Fruit fly (Drosophila melanogaster): Measurements from ENCODE around the gene Ldh.

The Ldh gene

dm6 chr3L:6274929-6275328 lies 12.4 kb upstream of the Ldh start:
- peak; percentile 87 for TF ChIP-seq CG32121 (GFP tag; IDR thresholded peaks at IDR 0.05)
- peak; percentile 86 for TF ChIP-seq CG12605 (GFP tag; IDR thresholded peaks at IDR 0.05)
- TF ChIP-seq CG34367 (tag; optimal IDR thresholded peaks at IDR 0.05) = no peak
- TF ChIP-seq gl (tag; optimal IDR thresholded peaks at IDR 0.05) = no peak
- TF ChIP-seq CG8159 (tag; optimal IDR thresholded peaks at IDR 0.05) = no peak
- no peak for TF ChIP-seq CG13204 (GFP tag; optimal IDR thresholded peaks at IDR 0.05)
- no peak for TF ChIP-seq D1 (tag; optimal IDR thresholded peaks at IDR 0.05)
- no peak for TF ChIP-seq EcR (GFP tag; optimal IDR thresholded peaks at IDR 0.05)
- peak; percentile 61; the same call in 2 of the 3 replicates for TF ChIP-seq fd96Ca (GFP tag; IDR thresholded peaks at IDR 0.05)
- TF ChIP-seq Pif1B (GFP tag; optimal IDR thresholded peaks at IDR 0.05) = no peak
- TF ChIP-seq CG15710 (tag; optimal IDR thresholded peaks at IDR 0.05) = no peak
- TF ChIP-seq CG4496 (GFP tag; IDR thresholded peaks at IDR 0.05) = peak; percentile 79
- no peak for TF ChIP-seq CG8301 (tag; optimal IDR thresholded peaks at IDR 0.05)
- TF ChIP-seq Ets98B (GFP tag; IDR thresholded peaks at IDR 0.05) = peak; percentile 72
- no peak for TF ChIP-seq CG9948 (tag; optimal IDR thresholded peaks at IDR 0.05)
- no peak for TF ChIP-seq Snoo (tag; optimal IDR thresholded peaks at IDR 0.05)
- TF ChIP-seq CG14655 (GFP tag; optimal IDR thresholded peaks at IDR 0.05) = no peak
- TF ChIP-seq rn (GFP tag; IDR thresholded peaks at IDR 0.05) = peak; percentile 50; the same call in 1 of the 2 replicates
- no peak for TF ChIP-seq CG17806 (tag; optimal IDR thresholded peaks at IDR 0.05)
- TF ChIP-seq Pif1A (GFP tag; optimal IDR thresholded peaks at IDR 0.05) = no peak
- TF ChIP-seq CG10348 (GFP tag; IDR thresholded peaks at IDR 0.05) = no peak

- TF ChIP-seq CG12605 (GFP tag; IDR thresholded peaks at IDR 0.05) (no peak), CG8301 (tag; optimal IDR thresholded peaks at IDR 0.05) (no peak), Pif1A (GFP tag; optimal IDR thresholded peaks at IDR 0.05) (peak; percentile 36), CG34367 (tag; optimal IDR thresholded peaks at IDR 0.05) (no peak), Snoo (tag; optimal IDR thresholded peaks at IDR 0.05) (peak; percentile 41), Pif1B (GFP tag; optimal IDR thresholded peaks at IDR 0.05) (peak; percentile 32), CG32121 (GFP tag; IDR thresholded peaks at IDR 0.05) (no peak), CG10348 (GFP tag; IDR thresholded peaks at IDR 0.05) (no peak), EcR (GFP tag; optimal IDR thresholded peaks at IDR 0.05) (no peak), fd96Ca (GFP tag; IDR thresholded peaks at IDR 0.05) (no peak), rn (GFP tag; IDR thresholded peaks at IDR 0.05) (no peak), Ets98B (GFP tag; IDR thresholded peaks at IDR 0.05) (no peak), D1 (tag; optimal IDR thresholded peaks at IDR 0.05) (no peak), gl (tag; optimal IDR thresholded peaks at IDR 0.05) (no peak), CG8159 (tag; optimal IDR thresholded peaks at IDR 0.05) (peak; percentile 64), CG4496 (GFP tag; IDR thresholded peaks at IDR 0.05) (no peak), CG15710 (tag; optimal IDR thresholded peaks at IDR 0.05) (peak; percentile 50), CG13204 (GFP tag; optimal IDR thresholded peaks at IDR 0.05) (no peak), CG9948 (tag; optimal IDR thresholded peaks at IDR 0.05) (peak; percentile 42), CG17806 (tag; optimal IDR thresholded peaks at IDR 0.05) (peak; percentile 54), CG14655 (GFP tag; optimal IDR thresholded peaks at IDR 0.05) (no peak)
Measured at dm6 chr3L:6270283-6270682, 7.8 kb upstream of the Ldh start.

- TF ChIP-seq Pif1B (GFP tag; optimal IDR thresholded peaks at IDR 0.05) (peak; percentile 36), CG14655 (GFP tag; optimal IDR thresholded peaks at IDR 0.05) (peak; percentile 53), CG15710 (tag; optimal IDR thresholded peaks at IDR 0.05) (peak; percentile 32), EcR (GFP tag; optimal IDR thresholded peaks at IDR 0.05) (no peak), CG4496 (GFP tag; IDR thresholded peaks at IDR 0.05) (no peak), rn (GFP tag; IDR thresholded peaks at IDR 0.05) (no peak), Ets98B (GFP tag; IDR thresholded peaks at IDR 0.05) (no peak), CG8301 (tag; optimal IDR thresholded peaks at IDR 0.05) (peak; percentile 51), CG10348 (GFP tag; IDR thresholded peaks at IDR 0.05) (no peak), CG34367 (tag; optimal IDR thresholded peaks at IDR 0.05) (peak; percentile 4), Snoo (tag; optimal IDR thresholded peaks at IDR 0.05) (peak; percentile 34), CG12605 (GFP tag; IDR thresholded peaks at IDR 0.05) (no peak), CG17806 (tag; optimal IDR thresholded peaks at IDR 0.05) (peak; percentile 48), CG13204 (GFP tag; optimal IDR thresholded peaks at IDR 0.05) (no peak), fd96Ca (GFP tag; IDR thresholded peaks at IDR 0.05) (no peak), Pif1A (GFP tag; optimal IDR thresholded peaks at IDR 0.05) (peak; percentile 61), CG9948 (tag; optimal IDR thresholded peaks at IDR 0.05) (peak; percentile 46), gl (tag; optimal IDR thresholded peaks at IDR 0.05) (no peak), CG8159 (tag; optimal IDR thresholded peaks at IDR 0.05) (peak; percentile 50), D1 (tag; optimal IDR thresholded peaks at IDR 0.05) (no peak), CG32121 (GFP tag; IDR thresholded peaks at IDR 0.05) (no peak)
Measured at dm6 chr3L:6269003-6269402, 6.5 kb upstream of the Ldh start.

- TF ChIP-seq Pif1A (GFP tag; optimal IDR thresholded peaks at IDR 0.05) (peak; percentile 7), Snoo (tag; optimal IDR thresholded peaks at IDR 0.05) (no peak)
Measured at dm6 chr3L:6268076-6268475, 5.6 kb upstream of the Ldh start.

- TF ChIP-seq CG8159 (tag; optimal IDR thresholded peaks at IDR 0.05) (no peak), CG34367 (tag; optimal IDR thresholded peaks at IDR 0.05) (no peak), Snoo (tag; optimal IDR thresholded peaks at IDR 0.05) (no peak), D1 (tag; optimal IDR thresholded peaks at IDR 0.05) (no peak), CG32121 (GFP tag; IDR thresholded peaks at IDR 0.05) (no peak), Pif1B (GFP tag; optimal IDR thresholded peaks at IDR 0.05) (no peak), CG13204 (GFP tag; optimal IDR thresholded peaks at IDR 0.05) (no peak), CG10348 (GFP tag; IDR thresholded peaks at IDR 0.05) (no peak), Pif1A (GFP tag; optimal IDR thresholded peaks at IDR 0.05) (no peak), CG17806 (tag; optimal IDR thresholded peaks at IDR 0.05) (no peak), CG9948 (tag; optimal IDR thresholded peaks at IDR 0.05) (no peak), CG8301 (tag; optimal IDR thresholded peaks at IDR 0.05) (no peak), CG12605 (GFP tag; IDR thresholded peaks at IDR 0.05) (no peak), CG4496 (GFP tag; IDR thresholded peaks at IDR 0.05) (no peak), CG14655 (GFP tag; optimal IDR thresholded peaks at IDR 0.05) (no peak), rn (GFP tag; IDR thresholded peaks at IDR 0.05) (no peak)
Measured at dm6 chr3L:6267509-6267908, 5.0 kb upstream of the Ldh start.

- TF ChIP-seq Pif1B (GFP tag; optimal IDR thresholded peaks at IDR 0.05) = peak; percentile 95
- peak; percentile 93 for TF ChIP-seq fd96Ca (GFP tag; IDR thresholded peaks at IDR 0.05)
- no peak for TF ChIP-seq D1 (tag; optimal IDR thresholded peaks at IDR 0.05)
- TF ChIP-seq Snoo (tag; optimal IDR thresholded peaks at IDR 0.05) = peak; percentile 50
- TF ChIP-seq Ets98B (GFP tag; IDR thresholded peaks at IDR 0.05) = peak; percentile 87
- TF ChIP-seq CG34367 (tag; optimal IDR thresholded peaks at IDR 0.05) = peak; percentile 56
- TF ChIP-seq CG4496 (GFP tag; IDR thresholded peaks at IDR 0.05) = peak; percentile 87
- no peak for TF ChIP-seq EcR (GFP tag; optimal IDR thresholded peaks at IDR 0.05)
- peak; percentile 76 for TF ChIP-seq CG32121 (GFP tag; IDR thresholded peaks at IDR 0.05)
- peak; percentile 68 for TF ChIP-seq CG8301 (tag; optimal IDR thresholded peaks at IDR 0.05)
- peak; percentile 65 for TF ChIP-seq CG8159 (tag; optimal IDR thresholded peaks at IDR 0.05)
- TF ChIP-seq CG13204 (GFP tag; optimal IDR thresholded peaks at IDR 0.05) = peak; percentile 39
- no peak for TF ChIP-seq rn (GFP tag; IDR thresholded peaks at IDR 0.05)
- peak; percentile 31 for TF ChIP-seq gl (tag; optimal IDR thresholded peaks at IDR 0.05)
- peak; percentile 88 for TF ChIP-seq Pif1A (GFP tag; optimal IDR thresholded peaks at IDR 0.05)
- TF ChIP-seq CG10348 (GFP tag; IDR thresholded peaks at IDR 0.05) = peak; percentile 53; the same call in 1 of the 2 replicates
- peak; percentile 69 for TF ChIP-seq CG15710 (tag; optimal IDR thresholded peaks at IDR 0.05)
- peak; percentile 86 for TF ChIP-seq CG14655 (GFP tag; optimal IDR thresholded peaks at IDR 0.05)
- peak; percentile 71 for TF ChIP-seq CG17806 (tag; optimal IDR thresholded peaks at IDR 0.05)
- TF ChIP-seq CG12605 (GFP tag; IDR thresholded peaks at IDR 0.05) = peak; percentile 75
- TF ChIP-seq CG9948 (tag; optimal IDR thresholded peaks at IDR 0.05) = peak; percentile 48
Measured at dm6 chr3L:6266321-6266720, 3.8 kb upstream of the Ldh start.
